Fruit fly (Drosophila melanogaster) Kc167 (cell line): ENCODE measurements around the gene CG42613.

Source experiments
- Myc ChIP-seq: fragments of >200 bp; optimal IDR thresholded peaks from 2 replicates; lab custom pipeline; 2017; ENCODE audit warnings: missing external identifiers
- Sin3A ChIP-seq: fragments of >200 bp; optimal IDR thresholded peaks from 2 replicates; lab custom pipeline; 2018; ENCODE audit warnings: missing external identifiers
- h ChIP-seq: fragments of >200 bp; optimal IDR thresholded peaks from 3 replicates; lab custom pipeline; 2018; ENCODE audit warnings: missing external identifiers
- insv ChIP-seq: fragments of >200 bp; optimal IDR thresholded peaks from 3 replicates; lab custom pipeline; 2018; ENCODE audit warnings: missing external identifiers
- psq ChIP-seq: fragments of >200 bp; optimal IDR thresholded peaks from 2 replicates; lab custom pipeline; 2017; ENCODE audit warnings: missing external identifiers
- ttk ChIP-seq: sonication (Bioruptor generic); optimal IDR thresholded peaks from 2 replicates; lab custom pipeline; 2017; ENCODE audit warnings: missing external identifiers

- TF ChIP-seq psq (lab: Kevin White, UChicago) = no peak
- no peak for TF ChIP-seq Sin3A (lab: Kevin White, UChicago)
- TF ChIP-seq h (lab: Kevin White, UChicago) = no peak
- TF ChIP-seq Myc = no peak
- no peak for TF ChIP-seq insv (lab: Kevin White, UChicago)
- TF ChIP-seq ttk (lab: Kevin White, UChicago) = no peak
These were observed 35.8 kb downstream of the CG42613 start for dm6 chr3R:18964819-18965218.
